Fruit fly (Drosophila melanogaster) whole organism, pupa: ENCODE measurements around the gene CG31296.

Source experiments
- CG4496 ChIP-seq: fragments of 200-800 bp; sonication (Bioruptor generic); IDR thresholded peaks from 3 replicates; pipeline ENCODE4 v1.3.6; 2022; ENCODE audit warnings: missing biosample characterization, missing genetic modification characterization
- CG8159 ChIP-seq: fragments of 200-800 bp; sonication (Bioruptor generic); optimal IDR thresholded peaks from 3 replicates; lab custom pipeline; 2018; ENCODE audit warnings: missing biosample characterization, mild to moderate bottlenecking, missing genetic modification characterization, moderate library complexity
- EcR ChIP-seq: fragments of 200-800 bp; sonication (Bioruptor generic); optimal IDR thresholded peaks from 3 replicates; lab custom pipeline; 2019; ENCODE audit warnings: missing biosample characterization, missing genetic modification characterization, mild to moderate bottlenecking, moderate library complexity, missing genetic modification reagents
- Pif1B ChIP-seq: fragments of 200-800 bp; sonication (Bioruptor generic); optimal IDR thresholded peaks from 3 replicates; lab custom pipeline; 2016; ENCODE audit warnings: missing biosample characterization, missing genetic modification characterization
- Snoo ChIP-seq: fragments of 200-800 bp; sonication (Bioruptor generic); optimal IDR thresholded peaks from 3 replicates; lab custom pipeline; 2017; ENCODE audit warnings: missing biosample characterization, mild to moderate bottlenecking, missing genetic modification characterization, inconsistent platforms
- rn ChIP-seq: fragments of 200-800 bp; sonication (Bioruptor generic); IDR thresholded peaks from 2 replicates; pipeline ENCODE4 v1.3.6; 2022; ENCODE audit warnings: missing biosample characterization, missing genetic modification characterization

dm6 chr3R:15536918-15537716 lies 5.8 kb upstream of the CG31296 start, which contains the start of gene AOX1:
- TF ChIP-seq CG8159 (tag; lab: Kevin White, UChicago) (no peak), CG4496 (GFP tag; lab: Robert Waterston, UW) (no peak), Pif1B (GFP tag; lab: Kevin White, UChicago) (no peak), EcR (no peak), Snoo (no peak), rn (GFP tag; lab: Robert Waterston, UW) (no peak)
